Worm (Caenorhabditis elegans) whole organism, midembryonic: ENCODE data around the gene clec-199.

Experiments
- cog-1 ChIP-seq: sonication (generic microtip); optimal IDR thresholded peaks from 2 replicates; lab custom pipeline; 2016; ENCODE audit warnings: missing genetic modification characterization, missing compliant biosample characterization
- med-1 ChIP-seq: sonication (generic microtip); optimal IDR thresholded peaks from 2 replicates; lab custom pipeline; 2017; ENCODE audit warnings: missing genetic modification characterization, mild to moderate bottlenecking, missing compliant biosample characterization, antibody characterized with exemption, missing genetic modification reagents; ENCODE audit not compliant: insufficient read depth
- ztf-29 ChIP-seq: fragments of 200-800 bp; sonication (Bioruptor generic); IDR thresholded peaks from 2 replicates; pipeline ENCODE4 v1.3.6; 2022; ENCODE audit warnings: missing genetic modification reagents, missing genetic modification characterization, missing compliant biosample characterization

- TF ChIP-seq ztf-29: no peak
- no peak for TF ChIP-seq cog-1
- no peak for TF ChIP-seq med-1 (GFP tag; lab: Kevin White, UChicago)
Observed at ce11 chrIV:17335031-17335430, 16.7 kb upstream of the clec-199 start, which contains the start of gene C49C3.8.
